Worm (Caenorhabditis elegans) whole organism, L4 larva: Measurements from ENCODE around the gene W07G4.7.

Experiments
- F49E8.2 ChIP-seq: sonication (generic microtip); optimal IDR thresholded peaks from 2 replicates; lab custom pipeline; 2016; ENCODE audit warnings: missing compliant biosample characterization, mild to moderate bottlenecking, missing genetic modification characterization, borderline replicate concordance
- T26A8.4 ChIP-seq: fragments of 200-800 bp; sonication (Bioruptor generic); IDR thresholded peaks from 2 replicates; pipeline ENCODE4 v1.3.6; 2022; ENCODE audit warnings: missing genetic modification characterization, missing compliant biosample characterization
- Y105C5A.15 ChIP-seq: fragments of 200-800 bp; sonication (Bioruptor generic); IDR thresholded peaks from 2 replicates; pipeline ENCODE4 v1.3.6; 2022; ENCODE audit warnings: missing genetic modification characterization, missing compliant biosample characterization
- Y48G9A.11 ChIP-seq: fragments of 200-800 bp; sonication (Bioruptor generic); IDR thresholded peaks from 2 replicates; pipeline ENCODE4 v1.3.6; 2022; ENCODE audit warnings: missing genetic modification reagents, missing genetic modification characterization, missing compliant biosample characterization
- Y5F2A.4 ChIP-seq: fragments of 200-800 bp; sonication (Bioruptor generic); optimal IDR thresholded peaks from 2 replicates; lab custom pipeline; 2018; ENCODE audit warnings: mild to moderate bottlenecking, missing genetic modification characterization, missing compliant biosample characterization
- Y75B8A.6 ChIP-seq: fragments of 200-800 bp; sonication (Bioruptor generic); IDR thresholded peaks from 2 replicates; pipeline ENCODE4 v1.3.6; 2022; ENCODE audit warnings: missing genetic modification reagents, missing genetic modification characterization, missing compliant biosample characterization
- aha-1 ChIP-seq: fragments of 150-350 bp; peaks from one replicate; lab custom pipeline; 2014; ENCODE audit warnings: missing biosample characterization, missing genetic modification characterization
- aly-2 ChIP-seq: sonication (generic microtip); optimal IDR thresholded peaks from 2 replicates; lab custom pipeline; 2018; ENCODE audit warnings: missing biosample characterization, missing genetic modification characterization
- ceh-62 ChIP-seq: sonication (generic microtip); optimal IDR thresholded peaks from 2 replicates; lab custom pipeline; 2017; ENCODE audit warnings: missing biosample characterization, missing genetic modification characterization
- ces-1 ChIP-seq: fragments of 150-350 bp; sonication (generic microtip); optimal IDR thresholded peaks from 4 replicates; lab custom pipeline; 2014; ENCODE audit warnings: missing biosample characterization, missing genetic modification reagents, missing genetic modification characterization
- ctbp-1 ChIP-seq: fragments of 200-800 bp; sonication (Bioruptor generic); IDR thresholded peaks from 2 replicates; pipeline ENCODE4 v1.3.6; 2022; ENCODE audit warnings: missing genetic modification reagents, missing genetic modification characterization, missing compliant biosample characterization
- daf-12 ChIP-seq: fragments of 150-350 bp; optimal IDR thresholded peaks from 2 replicates; lab custom pipeline; 2014; ENCODE audit warnings: missing biosample characterization, missing genetic modification reagents, missing genetic modification characterization
- daf-16 ChIP-seq, 3 experiments: sonication (generic microtip); optimal IDR thresholded peaks; 2 replicates each; lab custom pipeline; 2016 to 2017; ENCODE audit warnings: missing genetic modification characterization in 3 of 3, missing genetic modification reagents in 3 of 3, mild to moderate bottlenecking in 2 of 3, missing compliant biosample characterization in 2 of 3, missing biosample characterization in 1 of 3, moderate library complexity in 1 of 3
- dmd-6 ChIP-seq: fragments of 200-800 bp; sonication (Bioruptor generic); IDR thresholded peaks from 2 replicates; pipeline ENCODE4 v1.3.6; 2022; ENCODE audit warnings: missing genetic modification reagents, missing genetic modification characterization, missing compliant biosample characterization
- dmd-9 ChIP-seq: fragments of 200-800 bp; sonication (Bioruptor generic); IDR thresholded peaks from 2 replicates; pipeline ENCODE4 v1.3.6; 2022; ENCODE audit warnings: missing genetic modification reagents, missing genetic modification characterization, missing compliant biosample characterization
- duxl-1 ChIP-seq: sonication (generic microtip); optimal IDR thresholded peaks from 2 replicates; lab custom pipeline; 2016; ENCODE audit warnings: mild to moderate bottlenecking, missing genetic modification characterization, moderate library complexity, missing compliant biosample characterization; ENCODE audit not compliant: poor library complexity
- dve-1 ChIP-seq: sonication (generic microtip); optimal IDR thresholded peaks from 2 replicates; lab custom pipeline; 2017; ENCODE audit warnings: antibody characterized with exemption, mild to moderate bottlenecking, missing genetic modification characterization, missing compliant biosample characterization; ENCODE audit not compliant: insufficient read depth
- egl-43 ChIP-seq: fragments of 200-800 bp; sonication (Bioruptor generic); IDR thresholded peaks from 2 replicates; pipeline ENCODE4 v1.3.6; 2022; ENCODE audit warnings: missing genetic modification reagents, missing genetic modification characterization, missing compliant biosample characterization
- fkh-10 ChIP-seq: fragments of 150-350 bp; optimal IDR thresholded peaks from 2 replicates; lab custom pipeline; 2014; ENCODE audit warnings: missing biosample characterization, missing genetic modification reagents, missing genetic modification characterization
- hif-1 ChIP-seq, 2 experiments: sonication (generic microtip); optimal IDR thresholded peaks; 2 replicates each; lab custom pipeline; 2016 to 2017; ENCODE audit warnings: missing compliant biosample characterization in 2 of 2, missing genetic modification characterization in 2 of 2, missing genetic modification reagents in 2 of 2, missing genotype in 2 of 2, mild to moderate bottlenecking in 1 of 2
- hlh-30 ChIP-seq: sonication (generic microtip); optimal IDR thresholded peaks from 2 replicates; lab custom pipeline; 2017; ENCODE audit warnings: antibody characterized with exemption, mild to moderate bottlenecking, missing genetic modification characterization, missing compliant biosample characterization; ENCODE audit not compliant: insufficient read depth
- lin-1 ChIP-seq: fragments of 200-800 bp; sonication (Bioruptor generic); IDR thresholded peaks from 2 replicates; pipeline ENCODE4 v1.3.6; 2022; ENCODE audit warnings: missing genetic modification reagents, missing genetic modification characterization, missing compliant biosample characterization
- lin-13 ChIP-seq: fragments of 150-350 bp; optimal IDR thresholded peaks from 2 replicates; lab custom pipeline; 2014; ENCODE audit warnings: missing biosample characterization, missing genetic modification reagents, missing genetic modification characterization
- lin-29 ChIP-seq: fragments of 200-800 bp; sonication (Bioruptor generic); IDR thresholded peaks from 2 replicates; pipeline ENCODE4 v1.3.6; 2022; ENCODE audit warnings: missing genetic modification reagents, missing genetic modification characterization, missing compliant biosample characterization
- lin-38 ChIP-seq: fragments of 200-800 bp; sonication (Bioruptor generic); IDR thresholded peaks from 2 replicates; pipeline ENCODE4 v1.3.6; 2022; ENCODE audit warnings: missing genetic modification reagents, missing genetic modification characterization, missing compliant biosample characterization
- lir-3 ChIP-seq: sonication (generic microtip); optimal IDR thresholded peaks from 2 replicates; lab custom pipeline; 2016; ENCODE audit warnings: mild to moderate bottlenecking, missing genetic modification characterization, missing compliant biosample characterization
- lsy-2 ChIP-seq, 2 experiments: fragments of 150-350 bp in 1 of 2; sonication (generic microtip) in 1 of 2; optimal IDR thresholded peaks; 2 replicates each; lab custom pipeline; 2014 to 2017; ENCODE audit warnings: missing biosample characterization in 2 of 2, missing genetic modification characterization in 2 of 2
- madf-5 ChIP-seq, 2 experiments: fragments of 200-800 bp; sonication (Bioruptor generic); IDR thresholded peaks; 2 replicates each; pipeline ENCODE4 v1.3.6; 2022; ENCODE audit warnings: missing compliant biosample characterization in 2 of 2, missing genetic modification characterization in 2 of 2
- mep-1 ChIP-seq: fragments of 150-350 bp; sonication (generic microtip); optimal IDR thresholded peaks from 3 replicates; lab custom pipeline; 2014; ENCODE audit warnings: missing biosample characterization, missing genetic modification characterization
- mxl-2 ChIP-seq: fragments of 200-800 bp; sonication (Bioruptor generic); conservative IDR thresholded peaks from 2 replicates; pipeline ENCODE4 v1.3.6; 2022; ENCODE audit warnings: missing genetic modification reagents, missing genetic modification characterization, missing compliant biosample characterization
- nhr-111 ChIP-seq: fragments of 200-800 bp; sonication (Bioruptor generic); optimal IDR thresholded peaks from 2 replicates; lab custom pipeline; 2018; ENCODE audit warnings: mild to moderate bottlenecking, missing genetic modification characterization, missing compliant biosample characterization
- nhr-6 ChIP-seq: fragments of 150-350 bp; optimal IDR thresholded peaks from 2 replicates; lab custom pipeline; 2014; ENCODE audit warnings: missing biosample characterization, missing genetic modification characterization
- php-3 ChIP-seq: fragments of 200-800 bp; sonication (Bioruptor generic); IDR thresholded peaks from 2 replicates; pipeline ENCODE4 v1.3.6; 2022; ENCODE audit warnings: missing genetic modification reagents, missing genetic modification characterization, missing compliant biosample characterization
- pqm-1 ChIP-seq: sonication (generic microtip); optimal IDR thresholded peaks from 2 replicates; lab custom pipeline; 2017; ENCODE audit warnings: missing biosample characterization, missing genetic modification characterization
- rbr-2 ChIP-seq: sonication (generic microtip); optimal IDR thresholded peaks from 2 replicates; lab custom pipeline; 2016; ENCODE audit warnings: missing genotype, missing genetic modification characterization, missing compliant biosample characterization
- tra-1 ChIP-seq: fragments of 200-800 bp; sonication (Bioruptor generic); IDR thresholded peaks from 2 replicates; pipeline ENCODE4 v1.3.6; 2022; ENCODE audit warnings: missing genetic modification reagents, missing genetic modification characterization, missing compliant biosample characterization
- unc-130 ChIP-seq: sonication (generic microtip); optimal IDR thresholded peaks from 2 replicates; lab custom pipeline; 2016; ENCODE audit warnings: missing genetic modification reagents, missing genetic modification characterization, missing compliant biosample characterization
- unc-39 ChIP-seq: sonication (generic microtip); optimal IDR thresholded peaks from 2 replicates; lab custom pipeline; 2017; ENCODE audit warnings: missing biosample characterization, missing genetic modification characterization
- unc-62 ChIP-seq, 3 experiments: fragments of 150-350 bp in 1 of 3; sonication (generic microtip); optimal IDR thresholded peaks in 2 of 3; peaks in 1 of 3; 1 replicate in 1 of 3; 2 replicates in 2 of 3; lab custom pipeline; 2014 to 2017; ENCODE audit warnings: missing biosample characterization in 3 of 3, missing genetic modification characterization in 3 of 3, missing genetic modification reagents in 3 of 3, missing genotype in 1 of 3
- zfp-3 ChIP-seq: fragments of 200-800 bp; sonication (Bioruptor generic); conservative IDR thresholded peaks from 2 replicates; pipeline ENCODE4 v1.3.6; 2022; ENCODE audit warnings: missing genetic modification reagents, missing genetic modification characterization, missing compliant biosample characterization
- ztf-7 ChIP-seq: fragments of 150-350 bp; optimal IDR thresholded peaks from 2 replicates; lab custom pipeline; 2014; ENCODE audit warnings: missing biosample characterization, missing genetic modification characterization

W07G4.7 gene

DNA sequence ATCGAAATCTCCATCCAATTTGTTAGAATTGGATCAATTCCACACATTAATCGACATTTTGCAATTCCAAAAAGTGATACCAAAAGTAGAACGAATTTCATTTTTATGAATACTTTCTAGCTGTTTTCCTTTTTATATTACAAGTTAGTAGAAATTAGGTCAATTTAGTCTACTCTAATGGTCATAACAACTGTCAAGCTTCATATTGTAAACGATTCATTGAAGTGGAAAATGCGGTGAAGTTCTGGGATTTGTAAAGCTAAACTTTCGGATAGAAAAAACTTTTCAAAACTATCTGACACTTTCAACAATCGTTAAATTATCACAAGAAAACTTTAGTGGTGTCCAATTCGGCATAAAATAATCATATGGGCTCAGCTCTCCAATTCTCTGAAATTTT lies at the start of gene W07G4.7:
Gene W07G4.7, minus strand, starts transcription at position 101 of the 400 bp plus-strand sequence.
- no peak for TF ChIP-seq daf-12 (tag; lab: Kevin White, UChicago)
- no peak for TF ChIP-seq lin-13
- no peak for TF ChIP-seq lin-1
- TF ChIP-seq, all 104 proteins: peak for 0

DNA sequence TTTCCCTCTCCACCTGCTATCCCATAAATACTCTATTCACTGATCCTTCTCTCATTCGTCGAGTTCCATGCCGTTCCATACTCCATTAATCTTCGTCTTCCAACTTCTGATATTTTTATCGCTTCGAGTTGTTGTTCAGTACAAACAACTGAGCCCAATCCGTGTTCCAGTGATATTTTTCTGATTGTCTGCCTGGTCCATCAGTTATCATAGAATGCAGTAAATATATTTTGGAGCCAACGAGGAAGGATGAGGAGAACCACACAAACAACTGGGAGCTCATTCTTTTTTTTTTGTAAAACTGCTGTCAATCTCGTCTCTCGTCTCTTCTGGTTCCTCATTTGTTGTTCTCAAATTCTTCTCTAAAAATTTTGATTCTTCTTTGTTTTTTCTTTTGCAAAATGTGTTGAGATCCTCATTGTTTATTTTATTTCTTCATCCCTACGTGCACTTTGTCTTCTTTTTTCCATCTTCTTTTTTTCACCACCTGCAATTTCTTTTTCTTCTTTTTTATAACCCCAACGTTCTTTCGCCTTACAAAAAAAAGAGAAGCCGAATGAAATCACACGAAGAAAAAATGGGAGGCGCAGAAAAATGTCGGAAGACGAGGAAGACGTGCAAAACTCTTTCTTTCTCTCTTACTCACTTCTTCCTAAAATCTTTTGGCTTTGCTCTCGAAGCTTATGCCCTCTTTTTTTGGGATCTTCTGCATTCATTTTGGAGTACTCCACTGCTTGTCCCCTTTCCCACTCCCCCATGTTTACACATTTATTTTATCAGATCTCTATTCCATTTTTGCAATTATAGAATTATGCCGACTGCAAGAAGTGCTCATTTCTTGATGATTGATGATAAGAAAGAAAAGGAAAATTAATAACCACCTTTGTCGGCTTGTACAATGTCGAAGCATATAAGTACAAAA lies 49.5 kb upstream of the W07G4.7 start:
- TF ChIP-seq hif-1 (tag; optimal IDR thresholded peaks at IDR 0.05; lab: Kevin White, UChicago), result peak in 1 of 2 experiments; percentile 25
- peak in 1 of 2 experiments; percentile 98 for TF ChIP-seq daf-16 (GFP tag; optimal IDR thresholded peaks at IDR 0.05; lab: Kevin White, UChicago)
- peak; percentile 38 for TF ChIP-seq daf-16 (tag; optimal IDR thresholded peaks at IDR 0.05; lab: Kevin White, UChicago)
- TF ChIP-seq nhr-111, result no peak
- TF ChIP-seq nhr-6, result no peak
- peak in 1 of 2 experiments; percentile 83 for TF ChIP-seq unc-62 (GFP tag; optimal IDR thresholded peaks at IDR 0.05 in 1 of 2; lab: Kevin White, UChicago)
- TF ChIP-seq unc-62 (tag; optimal IDR thresholded peaks at IDR 0.05; lab: Kevin White, UChicago), result no peak
- TF ChIP-seq fkh-10 (GFP tag; lab: Kevin White, UChicago), result peak; percentile 37
- TF ChIP-seq aha-1 (tag; lab: Kevin White, UChicago), result peak; percentile 96
- TF ChIP-seq pqm-1 (tag; lab: Kevin White, UChicago), result peak; percentile 22

DNA sequence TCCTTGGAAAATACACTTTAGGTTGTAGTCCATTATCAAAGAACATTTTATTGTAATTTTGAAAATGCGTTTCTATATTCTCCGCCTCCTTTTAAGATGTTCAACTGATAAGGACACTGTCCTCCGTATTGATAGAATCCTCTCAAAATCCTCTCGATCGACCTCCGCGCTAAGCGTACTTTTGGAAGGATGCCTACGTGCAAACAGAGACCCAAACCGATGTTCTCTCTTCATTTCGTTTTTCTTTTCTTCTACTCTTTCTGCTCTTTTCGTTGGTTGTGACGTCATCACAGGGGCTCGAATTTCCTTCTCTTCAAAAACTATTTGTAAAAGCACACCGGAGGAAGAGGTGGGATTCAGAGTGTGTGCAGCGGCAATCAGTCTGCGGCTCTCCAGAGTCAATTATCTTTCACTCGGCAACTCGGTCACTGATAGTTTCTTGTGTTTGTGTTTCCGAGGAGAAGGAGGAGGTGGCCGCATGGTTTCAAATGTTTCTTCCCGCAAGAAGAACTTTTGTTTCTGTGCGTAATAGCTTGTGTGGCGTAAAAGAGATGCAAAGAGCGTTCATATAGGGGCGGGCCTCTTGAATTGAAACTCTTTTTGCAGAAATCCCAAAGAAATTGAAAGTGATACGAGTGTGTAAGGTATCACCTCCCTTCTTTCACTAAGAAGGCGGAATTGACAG lies 48.1 kb upstream of the W07G4.7 start, which contains the start of gene C34B4.2:
Gene C34B4.2, plus strand, starts transcription at position 614 of the 685 bp plus-strand sequence.
- TF ChIP-seq Y48G9A.11 (no peak), ztf-7 (tag; lab: Kevin White, UChicago) (peak; percentile 23), lir-3 (tag; lab: Kevin White, UChicago) (no peak), zfp-3 (GFP tag; lab: Robert Waterston, UW) (no peak), dmd-6 (peak; percentile 79), Y105C5A.15 (GFP tag; lab: Robert Waterston, UW) (no peak), rbr-2 (tag; lab: Kevin White, UChicago) (peak; percentile 3), dmd-9 (GFP tag; lab: Robert Waterston, UW) (no peak), F49E8.2 (tag; lab: Kevin White, UChicago) (no peak), hlh-30 (tag; lab: Kevin White, UChicago) (peak; percentile 3), ces-1 (no peak), daf-12 (tag; lab: Kevin White, UChicago) (no peak), fkh-10 (GFP tag; lab: Kevin White, UChicago) (no peak), unc-39 (tag; lab: Kevin White, UChicago) (no peak), Y5F2A.4 (GFP tag; lab: Kevin White, UChicago) (no peak), duxl-1 (tag; lab: Kevin White, UChicago) (no peak), ctbp-1 (GFP tag; lab: Robert Waterston, UW) (0 out of 2 replicates have a peak, but pooled peaks have one; percentile 46), daf-16 (GFP tag; optimal IDR thresholded peaks at IDR 0.05; lab: Kevin White, UChicago) (peak; percentile 3 to 89), daf-16 (tag; optimal IDR thresholded peaks at IDR 0.05; lab: Kevin White, UChicago) (peak; percentile 56), egl-43 (GFP tag; lab: Robert Waterston, UW) (no peak), aha-1 (tag; lab: Kevin White, UChicago) (peak; percentile 100), T26A8.4 (peak; percentile 55; the same call in 1 of the 2 replicates), tra-1 (GFP tag; lab: Robert Waterston, UW) (peak; percentile 72; the same call in 1 of the 2 replicates), mep-1 (tag; lab: Kevin White, UChicago) (peak; percentile 75), lin-38 (GFP tag; lab: Robert Waterston, UW) (peak; percentile 25; the same call in 1 of the 2 replicates), pqm-1 (tag; lab: Kevin White, UChicago) (no peak), mxl-2 (GFP tag; lab: Robert Waterston, UW) (no peak), madf-5 (GFP tag; IDR thresholded peaks at IDR 0.05; lab: Robert Waterston, UW) (no peak), Y75B8A.6 (GFP tag; lab: Robert Waterston, UW) (no peak), unc-130 (GFP tag; lab: Kevin White, UChicago) (no peak), aly-2 (no peak), dve-1 (tag; lab: Kevin White, UChicago) (peak; percentile 57), ceh-62 (tag; lab: Kevin White, UChicago) (no peak), lin-29 (no peak), php-3 (GFP tag; lab: Robert Waterston, UW) (no peak), lsy-2 (tag; optimal IDR thresholded peaks at IDR 0.05; lab: Kevin White, UChicago) (peak; percentile 7 to 62)
